Worm (Caenorhabditis elegans): Measurements from ENCODE around the gene F47G9.6.

Gene F47G9.6

DNA sequence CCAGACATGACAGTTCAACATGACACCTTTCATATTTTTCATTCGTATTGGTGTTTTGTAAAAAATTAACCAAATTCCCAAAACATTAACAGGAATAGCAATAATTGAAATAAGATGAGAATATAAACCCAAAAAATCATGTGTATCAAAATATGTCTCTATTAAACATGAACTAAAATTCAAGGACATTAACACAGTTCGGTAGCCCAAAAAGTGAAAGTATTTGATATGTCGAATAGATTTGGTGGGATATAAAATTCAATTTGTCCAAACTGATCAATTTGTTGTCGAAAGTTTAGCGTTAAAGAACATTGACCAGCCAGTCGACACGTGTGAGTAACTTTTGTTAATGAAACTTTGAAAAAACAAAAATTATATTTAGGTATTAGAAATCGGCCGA, 26.5 kb upstream of the F47G9.6 start, which contains the start of gene srh-46:
srh-46 (minus strand) TSS at position 189 of the 400 bp plus-strand sequence.
- TF ChIP-seq let-607 (tag; optimal IDR thresholded peaks at IDR 0.05) (no peak), egl-18 (GFP tag; IDR thresholded peaks at IDR 0.05) (no peak), hlh-26 (GFP tag; conservative IDR thresholded peaks at IDR 0.05) (no peak)

- TF ChIP-seq let-607 (tag; optimal IDR thresholded peaks at IDR 0.05) (no peak), ceh-27 (GFP tag; optimal IDR thresholded peaks at IDR 0.05) (no peak), madf-6 (GFP tag; IDR thresholded peaks at IDR 0.05) (no peak), lir-1 (GFP tag; conservative IDR thresholded peaks at IDR 0.05) (no peak), die-1 (tag; optimal IDR thresholded peaks at IDR 0.05) (no peak), zfh-2 (GFP tag; conservative IDR thresholded peaks at IDR 0.05) (no peak), K11D2.4 (GFP tag; IDR thresholded peaks at IDR 0.05) (no peak), Y95B8A.8 (GFP tag; IDR thresholded peaks at IDR 0.05) (no peak), nhr-179 (tag; optimal IDR thresholded peaks at IDR 0.05) (no peak), mxl-1 (tag; optimal IDR thresholded peaks at IDR 0.05) (no peak)
Observed at ce11 chrV:11304200-11304599, 25.0 kb upstream of the F47G9.6 start.

DNA sequence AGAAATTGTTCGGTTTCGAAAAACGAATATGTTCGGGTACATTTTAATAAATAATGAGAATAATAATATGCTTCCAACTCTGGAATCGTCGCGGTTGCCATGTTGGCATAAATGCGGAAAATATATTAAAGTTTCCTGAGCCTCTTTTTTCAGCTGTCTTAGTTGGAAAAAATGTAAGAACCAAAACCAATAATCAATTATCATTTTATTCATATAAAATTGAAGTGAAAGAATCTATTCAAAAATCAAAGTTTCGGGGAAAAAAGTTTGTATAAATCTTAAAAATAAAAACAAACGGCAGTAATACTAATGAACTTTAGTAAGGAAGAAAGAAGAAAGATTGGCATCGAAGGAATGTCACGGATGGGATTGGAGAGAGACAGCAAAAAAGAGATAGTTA, 24.3 kb upstream of the F47G9.6 start, which contains the start of gene srh-45:
srh-45 (minus strand) TSS at position 101 of the 400 bp plus-strand sequence.
- TF ChIP-seq nfya-1 (tag; optimal IDR thresholded peaks at IDR 0.05; ENCODE audit: borderline replicate concordance, insufficient read depth): no peak
- no peak for TF ChIP-seq Y53G8AR.9 (GFP tag; conservative IDR thresholded peaks at IDR 0.05)
- no peak for TF ChIP-seq madf-8 (GFP tag; conservative IDR thresholded peaks at IDR 0.05)
- no peak for TF ChIP-seq atf-7 (tag; optimal IDR thresholded peaks at IDR 0.05)
- TF ChIP-seq mel-28 (tag; optimal IDR thresholded peaks at IDR 0.05; ENCODE audit: borderline replicate concordance): no peak
- no peak for TF ChIP-seq K12H6.12 (tag; optimal IDR thresholded peaks at IDR 0.05)
- no peak for TF ChIP-seq lin-26 (GFP tag; IDR thresholded peaks at IDR 0.05)
- no peak for TF ChIP-seq tlf-1 (GFP tag; optimal IDR thresholded peaks at IDR 0.05)
- no peak for TF ChIP-seq attf-3 (GFP tag; conservative IDR thresholded peaks at IDR 0.05)
- no peak for TF ChIP-seq pha-4 (tag; optimal IDR thresholded peaks at IDR 0.05)
- no peak for TF ChIP-seq cebp-1 (GFP tag; IDR thresholded peaks at IDR 0.05)
- no peak for TF ChIP-seq cebp-1 (tag; optimal IDR thresholded peaks at IDR 0.05)
- no peak for TF ChIP-seq efl-1 (GFP tag; optimal IDR thresholded peaks at IDR 0.05)

DNA sequence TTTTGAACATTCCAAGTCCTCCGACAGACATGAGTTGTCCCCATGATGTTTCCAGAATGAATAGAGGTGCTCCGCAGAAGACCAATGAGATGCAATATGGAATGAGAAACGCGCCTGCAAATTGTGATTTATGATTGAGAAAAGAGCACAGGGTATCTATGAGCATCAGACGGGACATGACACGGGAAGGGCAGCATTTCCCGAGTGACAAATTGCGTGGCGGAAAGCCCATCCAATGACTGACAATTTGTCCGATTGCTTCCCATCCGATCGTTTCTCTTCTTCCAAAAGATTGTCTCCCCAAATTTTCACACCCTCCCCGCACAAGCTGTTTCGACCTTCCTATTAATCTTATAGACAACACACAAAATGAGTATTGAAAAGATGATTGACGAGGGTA, 21.4 kb upstream of the F47G9.6 start:
- TF ChIP-seq hmg-20 (GFP tag; IDR thresholded peaks at IDR 0.05): no peak
- no peak for TF ChIP-seq ekl-4 (GFP tag; IDR thresholded peaks at IDR 0.05)
- TF ChIP-seq sptf-2 (GFP tag; optimal IDR thresholded peaks at IDR 0.05): no peak
- no peak for TF ChIP-seq gei-17 (GFP tag; optimal IDR thresholded peaks at IDR 0.05)
- no peak for TF ChIP-seq nhr-80 (tag; optimal IDR thresholded peaks at IDR 0.05)
- TF ChIP-seq cebp-1 (GFP tag; IDR thresholded peaks at IDR 0.05): no peak
- no peak for TF ChIP-seq cebp-1 (tag; optimal IDR thresholded peaks at IDR 0.05)
- TF ChIP-seq rpc-1 (optimal IDR thresholded peaks at IDR 0.05): no peak
- no peak for TF ChIP-seq rpc-1 (tag; optimal IDR thresholded peaks at IDR 0.05)
- TF ChIP-seq ceh-100 (GFP tag; IDR thresholded peaks at IDR 0.05): no peak
- no peak for TF ChIP-seq snpc-1.3 (tag; optimal IDR thresholded peaks at IDR 0.05; ENCODE audit: insufficient read depth)
- TF ChIP-seq bed-1 (GFP tag; IDR thresholded peaks at IDR 0.05): no peak
- TF ChIP-seq F37B4.10 (GFP tag; IDR thresholded peaks at IDR 0.05): no peak
- no peak for TF ChIP-seq lsy-27 (tag; optimal IDR thresholded peaks at IDR 0.05; ENCODE audit: borderline replicate concordance, insufficient read depth)
- TF ChIP-seq lir-1 (GFP tag; conservative IDR thresholded peaks at IDR 0.05): no peak
- TF ChIP-seq snpc-3.4 (tag; optimal IDR thresholded peaks at IDR 0.05): no peak
- no peak for TF ChIP-seq tbx-9 (tag; optimal IDR thresholded peaks at IDR 0.05; ENCODE audit: borderline replicate concordance)

Measured in whole organism, young adult.